Worm (Caenorhabditis elegans) whole organism, young adult: ENCODE results near the gene K12D9.1.
"Not testable (repeated sequence)": the region's sequence is repeated elsewhere in the genome, so short reads cannot be mapped to it uniquely, and the experiment has no call there.

ENCODE experiments used
- F39B2.1 ChIP-seq: fragments of 200-800 bp; sonication (Bioruptor generic); IDR thresholded peaks from 2 replicates; pipeline ENCODE4 v1.3.6; 2022; ENCODE audit warnings: missing genetic modification reagents, missing genetic modification characterization, missing compliant biosample characterization
- F49E8.2 ChIP-seq: sonication (generic microtip); optimal IDR thresholded peaks from 3 replicates; lab custom pipeline; 2017; ENCODE audit warnings: missing genetic modification characterization, mild to moderate bottlenecking, missing compliant biosample characterization, antibody characterized with exemption, moderate library complexity; ENCODE audit not compliant: insufficient read depth
- T07F8.4 ChIP-seq: sonication (generic microtip); optimal IDR thresholded peaks from 2 replicates; lab custom pipeline; 2016; ENCODE audit warnings: mild to moderate bottlenecking, missing genetic modification characterization, moderate library complexity, missing compliant biosample characterization
- Y53F4B.3 ChIP-seq: fragments of 200-800 bp; sonication (Bioruptor generic); IDR thresholded peaks from 2 replicates; pipeline ENCODE4 v1.3.6; 2022; ENCODE audit warnings: missing genetic modification reagents, missing genetic modification characterization, missing compliant biosample characterization
- Y79H2A.3 ChIP-seq: fragments of 200-800 bp; sonication (Bioruptor generic); conservative IDR thresholded peaks from 2 replicates; pipeline ENCODE4 v1.3.6; 2022; ENCODE audit warnings: missing genetic modification reagents, missing genetic modification characterization, missing compliant biosample characterization
- Y95B8A.8 ChIP-seq: fragments of 200-800 bp; sonication (Bioruptor generic); IDR thresholded peaks from 2 replicates; pipeline ENCODE4 v1.3.6; 2022; ENCODE audit warnings: missing genetic modification reagents, missing genetic modification characterization, missing compliant biosample characterization
- akir-1 ChIP-seq: fragments of 200-800 bp; sonication (Bioruptor generic); optimal IDR thresholded peaks from 2 replicates; lab custom pipeline; 2018; ENCODE audit warnings: mild to moderate bottlenecking, missing genetic modification characterization, moderate library complexity, missing compliant biosample characterization
- ama-1 ChIP-seq, 3 experiments: fragments of 150-350 bp in 1 of 3; sonication (generic microtip) in 2 of 3; optimal IDR thresholded peaks; 2 replicates each; lab custom pipeline; 2014 to 2018; ENCODE audit warnings: missing biosample characterization in 2 of 3, missing genetic modification characterization in 2 of 3, missing genetic modification reagents in 2 of 3
- aptf-2 ChIP-seq: fragments of 200-800 bp; sonication (Bioruptor generic); conservative IDR thresholded peaks from 2 replicates; pipeline ENCODE4 v1.3.6; 2022; ENCODE audit warnings: missing genetic modification reagents, missing genetic modification characterization, missing compliant biosample characterization
- cebp-1 ChIP-seq, 2 experiments: fragments of 200-800 bp in 1 of 2; sonication (Bioruptor generic) in 1 of 2; sonication (generic microtip) in 1 of 2; IDR thresholded peaks in 1 of 2; optimal IDR thresholded peaks in 1 of 2; 2 replicates each; pipeline versions ENCODE4 v1.3.6 to Lab custom; 2017 to 2022; ENCODE audit warnings: missing compliant biosample characterization in 2 of 2, missing genetic modification characterization in 2 of 2, mild to moderate bottlenecking in 1 of 2, missing genetic modification reagents in 1 of 2, moderate library complexity in 1 of 2
- cebp-2 ChIP-seq: fragments of 200-800 bp; sonication (Bioruptor generic); IDR thresholded peaks from 2 replicates; pipeline ENCODE4 v1.3.6; 2022; ENCODE audit warnings: missing genetic modification characterization, missing compliant biosample characterization
- dox-1 ChIP-seq: fragments of 200-800 bp; sonication (Bioruptor generic); IDR thresholded peaks from 2 replicates; pipeline ENCODE4 v1.3.6; 2022; ENCODE audit warnings: missing genetic modification reagents, missing genetic modification characterization, missing compliant biosample characterization
- dpff-1 ChIP-seq: sonication (generic microtip); optimal IDR thresholded peaks from 2 replicates; lab custom pipeline; 2017; ENCODE audit warnings: mild to moderate bottlenecking, missing genetic modification characterization, missing compliant biosample characterization
- gei-17 ChIP-seq: fragments of 200-800 bp; sonication (Bioruptor generic); optimal IDR thresholded peaks from 2 replicates; lab custom pipeline; 2018; ENCODE audit warnings: mild to moderate bottlenecking, missing genetic modification characterization, missing compliant biosample characterization
- him-1 ChIP-seq: sonication (generic microtip); optimal IDR thresholded peaks from 2 replicates; lab custom pipeline; 2016; ENCODE audit warnings: missing genotype, missing genetic modification reagents, missing genetic modification characterization, missing compliant biosample characterization
- hlh-12 ChIP-seq: sonication (generic microtip); optimal IDR thresholded peaks from 2 replicates; lab custom pipeline; 2016; ENCODE audit warnings: missing genetic modification characterization, missing compliant biosample characterization
- hmg-1.2 ChIP-seq: fragments of 200-800 bp; sonication (Bioruptor generic); IDR thresholded peaks from 2 replicates; pipeline ENCODE4 v1.3.6; 2022; ENCODE audit warnings: missing genetic modification reagents, missing genetic modification characterization, missing compliant biosample characterization
- hsf-1 ChIP-seq: fragments of 200-800 bp; sonication (Bioruptor generic); IDR thresholded peaks from 2 replicates; pipeline ENCODE4 v1.3.6; 2022; ENCODE audit warnings: missing genetic modification reagents, missing genetic modification characterization, missing compliant biosample characterization
- let-607 ChIP-seq, 2 experiments: fragments of 200-800 bp in 1 of 2; sonication (Bioruptor generic) in 1 of 2; sonication (generic microtip) in 1 of 2; optimal IDR thresholded peaks; 2 replicates each; lab custom pipeline; 2016 to 2018; ENCODE audit warnings: mild to moderate bottlenecking in 2 of 2, missing compliant biosample characterization in 2 of 2, missing genetic modification characterization in 2 of 2, moderate library complexity in 2 of 2, missing genotype in 1 of 2
- lin-26 ChIP-seq: fragments of 200-800 bp; sonication (Bioruptor generic); IDR thresholded peaks from 2 replicates; pipeline ENCODE4 v1.3.6; 2022; ENCODE audit warnings: missing genetic modification reagents, missing genetic modification characterization, missing compliant biosample characterization
- mel-28 ChIP-seq: sonication (generic microtip); optimal IDR thresholded peaks from 2 replicates; lab custom pipeline; 2016; ENCODE audit warnings: borderline replicate concordance, mild to moderate bottlenecking, missing genetic modification characterization, missing compliant biosample characterization
- mes-4 ChIP-seq: sonication (generic microtip); optimal IDR thresholded peaks from 2 replicates; lab custom pipeline; 2016; ENCODE audit warnings: missing genotype, missing genetic modification characterization, missing compliant biosample characterization
- nfyb-1 ChIP-seq: fragments of 200-800 bp; sonication (Bioruptor generic); IDR thresholded peaks from 2 replicates; pipeline ENCODE4 v1.3.6; 2022; ENCODE audit warnings: missing genetic modification reagents, missing genetic modification characterization, missing compliant biosample characterization
- nhr-80 ChIP-seq: sonication (generic microtip); optimal IDR thresholded peaks from 2 replicates; lab custom pipeline; 2016; ENCODE audit warnings: missing genetic modification characterization, missing compliant biosample characterization
- rpc-1 ChIP-seq, 2 experiments: fragments of 150-350 bp in 1 of 2; sonication (generic microtip) in 1 of 2; optimal IDR thresholded peaks; 2 replicates each; lab custom pipeline; 2014 to 2018; ENCODE audit warnings: missing biosample characterization in 1 of 2, missing genetic modification characterization in 1 of 2, missing genetic modification reagents in 1 of 2, missing genotype in 1 of 2
- snpc-1.1 ChIP-seq: sonication (generic microtip); optimal IDR thresholded peaks from 2 replicates; lab custom pipeline; 2017; ENCODE audit warnings: missing genetic modification characterization, mild to moderate bottlenecking, missing compliant biosample characterization, antibody characterized with exemption, moderate library complexity, missing genotype, missing genetic modification reagents; ENCODE audit not compliant: insufficient read depth
- snpc-4 ChIP-seq, 5 experiments: fragments of 150-350 bp in 1 of 5; sonication (generic microtip) in 4 of 5; optimal IDR thresholded peaks; 2 replicates each; lab custom pipeline; 2014 to 2018; ENCODE audit warnings: missing genetic modification characterization in 5 of 5, missing biosample characterization in 3 of 5, antibody characterized with exemption in 2 of 5, mild to moderate bottlenecking in 2 of 5, missing compliant biosample characterization in 2 of 5, missing genotype in 2 of 5, moderate library complexity in 2 of 5, missing genetic modification reagents in 1 of 5
- ztf-18 ChIP-seq: sonication (generic microtip); optimal IDR thresholded peaks from 2 replicates; lab custom pipeline; 2016; ENCODE audit warnings: missing genotype, mild to moderate bottlenecking, missing genetic modification characterization, missing compliant biosample characterization
- ztf-26 ChIP-seq: sonication (generic microtip); optimal IDR thresholded peaks from 2 replicates; lab custom pipeline; 2017; ENCODE audit warnings: missing genetic modification characterization, missing compliant biosample characterization

Gene K12D9.1

DNA sequence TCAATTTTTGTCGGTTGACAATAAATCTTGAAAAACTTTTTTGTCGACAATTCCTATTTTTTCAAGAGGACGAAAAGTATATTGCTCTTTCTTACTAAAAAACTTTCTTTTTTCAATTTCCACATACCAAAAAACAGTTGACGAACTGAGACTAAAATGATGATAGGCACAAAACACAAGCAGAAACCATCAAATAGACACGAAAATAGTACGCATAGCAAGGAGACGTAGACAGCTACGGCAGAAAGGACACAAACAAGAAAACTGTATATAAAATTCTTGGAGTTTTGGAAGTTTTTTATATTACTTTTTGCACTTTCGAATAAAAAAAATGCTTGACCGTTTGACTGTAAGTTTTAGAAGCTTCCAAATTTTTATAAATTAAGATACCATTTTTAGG is at the start of gene K12D9.1:
TSS of gene K12D9.1 (plus strand) at position 301 of the 400 bp plus-strand sequence.
- no peak for TF ChIP-seq Y79H2A.3

ce11 chrV:2964786-2965185 is 49.5 kb upstream of the K12D9.1 start, which contains the start of gene srh-88:
srh-88 (minus strand) TSS chrV:2964886.
- TF ChIP-seq ztf-18 (tag; lab: Kevin White, UChicago) (no peak), nhr-80 (no peak), T07F8.4 (tag; lab: Kevin White, UChicago) (no peak), cebp-1 (GFP tag; IDR thresholded peaks at IDR 0.05; lab: Robert Waterston, UW) (no peak), cebp-1 (tag; optimal IDR thresholded peaks at IDR 0.05; lab: Kevin White, UChicago) (no peak), Y95B8A.8 (GFP tag; lab: Robert Waterston, UW) (no peak), ama-1 (optimal IDR thresholded peaks at IDR 0.05; lab: Kevin White, UChicago) (no peak), ama-1 (GFP tag; optimal IDR thresholded peaks at IDR 0.05; lab: Kevin White, UChicago) (no peak), F49E8.2 (tag; lab: Kevin White, UChicago) (no peak)

DNA sequence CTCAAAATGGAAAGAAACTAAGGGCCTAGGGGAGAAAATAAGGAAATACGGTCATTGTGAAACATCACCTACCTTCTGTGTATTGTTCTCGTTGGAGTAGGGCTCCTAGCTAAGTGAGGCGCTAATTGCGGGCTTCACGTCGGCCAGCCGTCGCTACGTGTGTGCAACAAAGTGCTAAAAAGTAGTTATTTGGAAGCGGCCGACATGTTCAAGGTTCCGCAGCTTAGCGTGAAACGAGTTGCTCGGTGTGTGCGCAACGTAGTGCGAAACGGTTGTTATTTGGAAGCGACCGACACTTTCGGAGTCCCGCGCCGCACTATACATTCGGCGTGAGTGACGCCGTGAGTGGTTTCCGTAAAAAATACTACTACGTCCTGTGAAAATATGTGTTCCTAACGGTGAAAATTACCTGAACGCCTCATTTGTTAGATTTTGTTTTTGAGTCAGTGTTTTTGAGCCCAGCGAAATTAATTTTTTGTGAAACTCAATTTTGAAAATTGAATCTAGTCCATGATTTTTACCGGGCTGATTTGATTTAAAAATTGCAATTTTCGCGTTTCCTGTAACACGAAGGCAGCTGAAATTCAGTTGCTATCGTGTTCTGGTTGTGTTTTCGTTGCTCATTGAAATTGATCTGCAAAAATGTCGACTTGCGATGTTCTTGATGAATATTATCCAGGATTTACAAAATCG is 42.8 kb upstream of the K12D9.1 start, which contains the start of gene srw-129:
TSS of gene srw-129 (plus strand) at position 643 of the 693 bp plus-strand sequence.
- TF ChIP-seq rpc-1 (optimal IDR thresholded peaks at IDR 0.05; lab: Kevin White, UChicago) (no peak), rpc-1 (tag; optimal IDR thresholded peaks at IDR 0.05; lab: Kevin White, UChicago) (peak; percentile 22), snpc-1.1 (tag; lab: Kevin White, UChicago) (peak; percentile 84), hmg-1.2 (GFP tag; lab: Robert Waterston, UW) (no peak), Y53F4B.3 (GFP tag; lab: Robert Waterston, UW) (no peak), snpc-4 (GFP tag; optimal IDR thresholded peaks at IDR 0.05; lab: Kevin White, UChicago) (no peak), snpc-4 (tag; optimal IDR thresholded peaks at IDR 0.05; lab: Kevin White, UChicago) (peak in 3 of 4 experiments; percentile 51 to 95 (median 91))
- TF ChIP-seq, all 124 proteins: peak for 3

DNA sequence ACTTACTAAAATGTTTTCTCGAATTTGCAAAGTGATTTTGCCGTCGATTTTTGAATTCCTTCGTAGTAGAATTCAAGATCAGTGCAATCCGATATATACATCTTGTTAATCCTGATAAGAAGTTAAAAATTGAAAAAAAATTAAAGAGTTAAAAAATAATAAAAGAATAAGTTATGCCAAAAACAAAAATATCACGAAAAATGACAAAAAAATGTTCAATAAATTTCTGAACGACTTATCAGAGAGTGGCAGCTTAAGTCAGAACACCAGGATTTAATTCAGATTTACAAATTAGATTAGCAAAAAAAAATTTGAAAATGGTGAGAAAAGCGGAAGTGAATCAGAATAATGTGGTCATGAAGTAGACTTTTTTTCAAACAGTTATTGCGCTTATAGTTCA is 39.0 kb upstream of the K12D9.1 start, which contains the start of gene srw-123:
TSS of gene srw-123 (minus strand) at position 101 of the 400 bp plus-strand sequence.
- TF ChIP-seq mel-28 (tag; lab: Kevin White, UChicago); aptf-2 (GFP tag; lab: Robert Waterston, UW); dox-1: not testable (repeated sequence)

ce11 chrV:2976287-2976686 is 38.0 kb upstream of the K12D9.1 start, which contains the start of gene srw-124:
srw-124 (plus strand) TSS chrV:2976587.
- TF ChIP-seq dpff-1 (tag; lab: Kevin White, UChicago) = no peak
- no peak for TF ChIP-seq nfyb-1 (GFP tag; lab: Robert Waterston, UW)
- TF ChIP-seq ztf-26 (tag; lab: Kevin White, UChicago) = no peak
- TF ChIP-seq dox-1 = no peak
- TF ChIP-seq hsf-1 (GFP tag; lab: Robert Waterston, UW) = no peak
- TF ChIP-seq hlh-12 = no peak
- TF ChIP-seq lin-26 (GFP tag; lab: Robert Waterston, UW) = no peak
- TF ChIP-seq mes-4 = no peak
- no peak for TF ChIP-seq gei-17 (GFP tag; lab: Kevin White, UChicago)
- no peak for TF ChIP-seq F49E8.2 (tag; lab: Kevin White, UChicago)
- no peak for TF ChIP-seq cebp-2
- no peak for TF ChIP-seq akir-1 (GFP tag; lab: Kevin White, UChicago)
- TF ChIP-seq mel-28 (tag; lab: Kevin White, UChicago) = no peak
- no peak for TF ChIP-seq him-1
- no peak for TF ChIP-seq let-607 (tag; optimal IDR thresholded peaks at IDR 0.05; lab: Kevin White, UChicago)
- no peak for TF ChIP-seq F39B2.1 (GFP tag; lab: Robert Waterston, UW)
